Fruit fly (Drosophila melanogaster) whole organism, prepupa: ENCODE results near the gene CG32091.
A peak's percentile ranks its signal among the peaks of the same experiment; 100 is the strongest.

Source experiments
- Blimp-1 ChIP-seq: fragments of 200-800 bp; sonication (Bioruptor generic); optimal IDR thresholded peaks from 3 replicates; lab custom pipeline; 2017; ENCODE audit warnings: missing biosample characterization, missing genetic modification characterization, mild to moderate bottlenecking, moderate library complexity, missing genetic modification reagents
- CG10631 ChIP-seq: fragments of 200-800 bp; sonication (Bioruptor generic); optimal IDR thresholded peaks from 2 replicates; lab custom pipeline; 2016; ENCODE audit warnings: missing biosample characterization, missing genetic modification characterization
- CG10669 ChIP-seq: fragments of 200-800 bp; sonication (Bioruptor generic); optimal IDR thresholded peaks from 3 replicates; lab custom pipeline; 2018; ENCODE audit warnings: missing biosample characterization, mild to moderate bottlenecking, missing genetic modification characterization, moderate library complexity
- CG11294 ChIP-seq: fragments of 200-800 bp; sonication (Bioruptor generic); IDR thresholded peaks from 2 replicates; pipeline ENCODE4 v1.3.6; 2022; ENCODE audit warnings: missing biosample characterization, missing genetic modification characterization
- CG11762 ChIP-seq: fragments of 200-800 bp; sonication (Bioruptor generic); optimal IDR thresholded peaks from 3 replicates; lab custom pipeline; 2016; ENCODE audit warnings: missing biosample characterization, missing genetic modification characterization; ENCODE audit not compliant: insufficient read depth
- CG11902 ChIP-seq: fragments of 200-800 bp; sonication (Bioruptor generic); optimal IDR thresholded peaks from 3 replicates; lab custom pipeline; 2016; ENCODE audit warnings: missing biosample characterization, missing genetic modification characterization
- CG15336 ChIP-seq: fragments of 200-800 bp; sonication (Bioruptor generic); IDR thresholded peaks from 2 replicates; pipeline ENCODE4 v1.3.6; 2022; ENCODE audit warnings: missing biosample characterization, missing genetic modification characterization
- CG16779 ChIP-seq: fragments of 200-800 bp; sonication (Bioruptor generic); optimal IDR thresholded peaks from 3 replicates; lab custom pipeline; 2017; ENCODE audit warnings: missing biosample characterization, mild to moderate bottlenecking, missing genetic modification characterization
- CG3032 ChIP-seq: fragments of 200-800 bp; optimal IDR thresholded peaks from 2 replicates; lab custom pipeline; 2019; ENCODE audit warnings: missing biosample characterization, mild to moderate bottlenecking, missing genetic modification characterization, moderate library complexity
- CG31627 ChIP-seq: fragments of 200-800 bp; sonication (Bioruptor generic); optimal IDR thresholded peaks from 3 replicates; lab custom pipeline; 2016; ENCODE audit warnings: missing biosample characterization, missing genetic modification characterization
- CG32006 ChIP-seq: fragments of 200-800 bp; sonication (Bioruptor generic); optimal IDR thresholded peaks from 3 replicates; lab custom pipeline; 2017; ENCODE audit warnings: missing biosample characterization, mild to moderate bottlenecking, missing genetic modification characterization
- CG34406 ChIP-seq: fragments of 200-800 bp; sonication (Bioruptor generic); optimal IDR thresholded peaks from 3 replicates; lab custom pipeline; 2016; ENCODE audit warnings: missing biosample characterization, missing genetic modification characterization
- CG4318 ChIP-seq: fragments of 200-800 bp; sonication (Bioruptor generic); optimal IDR thresholded peaks from 3 replicates; lab custom pipeline; 2017; ENCODE audit warnings: missing biosample characterization, mild to moderate bottlenecking, missing genetic modification characterization
- CG6163 ChIP-seq: fragments of 200-800 bp; sonication (Bioruptor generic); IDR thresholded peaks from 3 replicates; pipeline ENCODE4 v1.3.6; 2022; ENCODE audit warnings: missing biosample characterization, missing genetic modification characterization
- CG6792 ChIP-seq: fragments of 200-800 bp; sonication (Bioruptor generic); optimal IDR thresholded peaks from 3 replicates; lab custom pipeline; 2016; ENCODE audit warnings: missing biosample characterization, missing genetic modification characterization
- CG6808 ChIP-seq: fragments of 200-800 bp; sonication (Bioruptor generic); optimal IDR thresholded peaks from 3 replicates; lab custom pipeline; 2017; ENCODE audit warnings: missing biosample characterization, missing genetic modification characterization, mild to moderate bottlenecking, moderate library complexity, missing genetic modification reagents
- CG6854 ChIP-seq: fragments of 200-800 bp; sonication (Bioruptor generic); optimal IDR thresholded peaks from 2 replicates; lab custom pipeline; 2017; ENCODE audit warnings: missing biosample characterization, mild to moderate bottlenecking, missing genetic modification characterization
- CG7368 ChIP-seq: fragments of 200-800 bp; sonication (Bioruptor generic); optimal IDR thresholded peaks from 3 replicates; lab custom pipeline; 2016; ENCODE audit warnings: missing biosample characterization, missing genetic modification characterization
- CG8119 ChIP-seq: fragments of 200-800 bp; sonication (Bioruptor generic); IDR thresholded peaks from 3 replicates; pipeline ENCODE4 v1.3.6; 2022; ENCODE audit warnings: missing biosample characterization, missing genetic modification characterization
- CG8632 ChIP-seq: fragments of 200-800 bp; sonication (Bioruptor generic); optimal IDR thresholded peaks from 3 replicates; lab custom pipeline; 2016; ENCODE audit warnings: missing biosample characterization, missing genetic modification characterization
- CG9139 ChIP-seq: fragments of 200-800 bp; sonication (Bioruptor generic); optimal IDR thresholded peaks from 3 replicates; lab custom pipeline; 2017; ENCODE audit warnings: missing biosample characterization, mild to moderate bottlenecking, missing genetic modification characterization
- Eip75B ChIP-seq: fragments of 200-800 bp; sonication (Bioruptor generic); optimal IDR thresholded peaks from 3 replicates; lab custom pipeline; 2016; ENCODE audit warnings: missing biosample characterization, missing genetic modification characterization
- Eip93F ChIP-seq: fragments of 200-800 bp; sonication (Bioruptor generic); optimal IDR thresholded peaks from 2 replicates; lab custom pipeline; 2016; ENCODE audit warnings: missing biosample characterization, mild to moderate bottlenecking, missing genetic modification characterization
- Ets21C ChIP-seq: fragments of 200-800 bp; sonication (Bioruptor generic); optimal IDR thresholded peaks from 3 replicates; lab custom pipeline; 2016; ENCODE audit warnings: missing biosample characterization, missing genetic modification characterization
- Gug ChIP-seq: fragments of 200-800 bp; sonication (Bioruptor generic); IDR thresholded peaks from 2 replicates; pipeline ENCODE4 v1.3.6; 2022; ENCODE audit warnings: missing biosample characterization, missing genetic modification characterization
- Hr38 ChIP-seq: sonication (Bioruptor generic); optimal IDR thresholded peaks from 2 replicates; lab custom pipeline; 2016; ENCODE audit warnings: missing biosample characterization, missing genetic modification characterization
- Hr39 ChIP-seq: fragments of 200-800 bp; sonication (Bioruptor generic); optimal IDR thresholded peaks from 2 replicates; lab custom pipeline; 2016; ENCODE audit warnings: missing biosample characterization, missing genetic modification characterization
- Hr4 ChIP-seq: fragments of 200-800 bp; sonication (Bioruptor generic); optimal IDR thresholded peaks from 3 replicates; lab custom pipeline; 2016; ENCODE audit warnings: missing biosample characterization, missing genetic modification characterization
- OdsH ChIP-seq: fragments of 200-800 bp; sonication (Bioruptor generic); optimal IDR thresholded peaks from 3 replicates; lab custom pipeline; 2016; ENCODE audit warnings: missing biosample characterization, missing genetic modification characterization
- Smox ChIP-seq: fragments of 200-800 bp; sonication (Bioruptor generic); optimal IDR thresholded peaks from 3 replicates; lab custom pipeline; 2016; ENCODE audit warnings: missing biosample characterization, missing genetic modification characterization
- Sox102F ChIP-seq: fragments of 200-800 bp; sonication (Bioruptor generic); optimal IDR thresholded peaks from 2 replicates; lab custom pipeline; 2016; ENCODE audit warnings: missing biosample characterization, mild to moderate bottlenecking, missing genetic modification characterization
- Sox15 ChIP-seq: fragments of 200-800 bp; sonication (Bioruptor generic); optimal IDR thresholded peaks from 3 replicates; lab custom pipeline; 2016; ENCODE audit warnings: missing biosample characterization, missing genetic modification characterization
- achi ChIP-seq: fragments of 200-800 bp; sonication (Bioruptor generic); optimal IDR thresholded peaks from 3 replicates; lab custom pipeline; 2016; ENCODE audit warnings: missing biosample characterization, missing genetic modification characterization
- acj6 ChIP-seq: fragments of 200-800 bp; sonication (Bioruptor generic); optimal IDR thresholded peaks from 3 replicates; lab custom pipeline; 2016; ENCODE audit warnings: missing biosample characterization, missing genetic modification characterization
- dac ChIP-seq: fragments of 200-800 bp; sonication (Bioruptor generic); optimal IDR thresholded peaks from 2 replicates; lab custom pipeline; 2017; ENCODE audit warnings: missing biosample characterization, mild to moderate bottlenecking, missing genetic modification characterization
- eg ChIP-seq: fragments of 200-800 bp; sonication (Bioruptor generic); IDR thresholded peaks from 3 replicates; pipeline ENCODE4 v1.3.6; 2022; ENCODE audit warnings: missing biosample characterization, missing genetic modification characterization
- esn ChIP-seq: fragments of 200-800 bp; sonication (Bioruptor generic); optimal IDR thresholded peaks from 2 replicates; lab custom pipeline; 2016; ENCODE audit warnings: missing biosample characterization, mild to moderate bottlenecking, missing genetic modification characterization, moderate library complexity
- fd59A ChIP-seq: fragments of 200-800 bp; sonication (Bioruptor generic); optimal IDR thresholded peaks from 2 replicates; lab custom pipeline; 2017; ENCODE audit warnings: missing biosample characterization, mild to moderate bottlenecking, missing genetic modification characterization, missing genetic modification reagents
- fd85E ChIP-seq: fragments of 200-800 bp; sonication (Bioruptor generic); optimal IDR thresholded peaks from 3 replicates; lab custom pipeline; 2016; ENCODE audit warnings: missing biosample characterization, missing genetic modification characterization
- fkh ChIP-seq: fragments of 200-800 bp; sonication (Bioruptor generic); optimal IDR thresholded peaks from 3 replicates; lab custom pipeline; 2017; ENCODE audit warnings: missing biosample characterization, mild to moderate bottlenecking, missing genetic modification characterization, moderate library complexity
- lz ChIP-seq: fragments of 200-800 bp; sonication (Bioruptor generic); optimal IDR thresholded peaks from 3 replicates; lab custom pipeline; 2016; ENCODE audit warnings: missing biosample characterization, missing genetic modification characterization
- net ChIP-seq: fragments of 200-800 bp; sonication (Bioruptor generic); optimal IDR thresholded peaks from 3 replicates; lab custom pipeline; 2016; ENCODE audit warnings: missing biosample characterization, missing genetic modification characterization
- pdm3 ChIP-seq: fragments of 200-800 bp; sonication (Bioruptor generic); optimal IDR thresholded peaks from 3 replicates; lab custom pipeline; 2016; ENCODE audit warnings: missing biosample characterization, missing genetic modification characterization
- salr ChIP-seq, 2 experiments: fragments of 200-800 bp; sonication (Bioruptor generic); optimal IDR thresholded peaks; 3 replicates each; lab custom pipeline; 2016 to 2018; ENCODE audit warnings: missing biosample characterization in 2 of 2, missing genetic modification characterization in 2 of 2, mild to moderate bottlenecking in 1 of 2
- spab ChIP-seq: fragments of 200-800 bp; sonication (Bioruptor generic); optimal IDR thresholded peaks from 2 replicates; lab custom pipeline; 2017; ENCODE audit warnings: missing biosample characterization, mild to moderate bottlenecking, missing genetic modification characterization, missing genetic modification reagents
- svp ChIP-seq: fragments of 200-800 bp; sonication (Bioruptor generic); peaks from one replicate; lab custom pipeline; 2016; ENCODE audit warnings: missing biosample characterization, missing genetic modification characterization
- topi ChIP-seq: fragments of 200-800 bp; sonication (Bioruptor generic); optimal IDR thresholded peaks from 3 replicates; lab custom pipeline; 2016; ENCODE audit warnings: missing biosample characterization, missing genetic modification characterization
- vri ChIP-seq: fragments of 200-800 bp; sonication (Bioruptor generic); optimal IDR thresholded peaks from 3 replicates; lab custom pipeline; 2016; ENCODE audit warnings: missing biosample characterization, mild to moderate bottlenecking, missing genetic modification characterization

The CG32091 gene

dm6 chr3L:11634551-11634950 is 3.4 kb downstream of the CG32091 start (continued):
- TF ChIP-seq CG32006 = no peak
- TF ChIP-seq Hr38 (GFP tag; lab: Kevin White, UChicago) = no peak
- TF ChIP-seq dac (GFP tag; lab: Kevin White, UChicago) = peak; percentile 15
- TF ChIP-seq pdm3 (GFP tag; lab: Kevin White, UChicago) = no peak
- peak; percentile 61 for TF ChIP-seq svp
- TF ChIP-seq acj6 (GFP tag; lab: Kevin White, UChicago) = no peak
- TF ChIP-seq Eip75B (GFP tag; lab: Kevin White, UChicago) = peak; percentile 36
- TF ChIP-seq fd85E (GFP tag; lab: Kevin White, UChicago) = no peak
- peak; percentile 52 for TF ChIP-seq CG3032 (tag; lab: Kevin White, UChicago)
- no peak for TF ChIP-seq CG4318
- no peak for TF ChIP-seq OdsH (GFP tag; lab: Kevin White, UChicago)
- TF ChIP-seq CG8119 (GFP tag; lab: Robert Waterston, UW) = peak; percentile 80; the same call in 2 of the 3 replicates
- no peak for TF ChIP-seq Sox102F (GFP tag; lab: Kevin White, UChicago)
- no peak for TF ChIP-seq CG7368 (GFP tag; lab: Kevin White, UChicago)
- TF ChIP-seq CG11902 (GFP tag; lab: Kevin White, UChicago) = no peak
- no peak for TF ChIP-seq Blimp-1 (GFP tag; lab: Kevin White, UChicago)
- no peak for TF ChIP-seq Hr39 (GFP tag; lab: Kevin White, UChicago)
- TF ChIP-seq CG10631 = peak; percentile 10
- TF ChIP-seq topi = no peak
- TF ChIP-seq Smox (GFP tag; lab: Kevin White, UChicago) = no peak
- TF ChIP-seq Hr4 (GFP tag; lab: Kevin White, UChicago) = peak; percentile 29
- TF ChIP-seq CG11294 = no peak
- TF ChIP-seq esn (GFP tag; lab: Kevin White, UChicago) = peak; percentile 0
- no peak for TF ChIP-seq lz (GFP tag; lab: Kevin White, UChicago)
- TF ChIP-seq vri (GFP tag; lab: Kevin White, UChicago) = no peak
- TF ChIP-seq Ets21C (GFP tag; lab: Kevin White, UChicago) = no peak
- no peak for TF ChIP-seq Sox15 (GFP tag; lab: Kevin White, UChicago)
- TF ChIP-seq Gug (GFP tag; lab: Robert Waterston, UW) = peak; percentile 38; the same call in 1 of the 2 replicates
- no peak for TF ChIP-seq CG6854 (GFP tag; lab: Kevin White, UChicago)
- peak; percentile 58 for TF ChIP-seq spab (GFP tag; lab: Kevin White, UChicago)
- no peak for TF ChIP-seq CG8632 (GFP tag; lab: Kevin White, UChicago)

- TF ChIP-seq topi = no peak
- TF ChIP-seq CG15336 (GFP tag; lab: Robert Waterston, UW) = peak; percentile 57; the same call in 1 of the 2 replicates
- TF ChIP-seq CG10669 (GFP tag; lab: Kevin White, UChicago) = no peak
- TF ChIP-seq CG10631 = peak; percentile 19
- TF ChIP-seq eg (GFP tag; lab: Robert Waterston, UW) = peak; percentile 66; the same call in 1 of the 3 replicates
- TF ChIP-seq CG34406 = no peak
- peak; percentile 62 for TF ChIP-seq CG8119 (GFP tag; lab: Robert Waterston, UW)
- TF ChIP-seq pdm3 (GFP tag; lab: Kevin White, UChicago) = no peak
- peak; percentile 1 for TF ChIP-seq CG6808 (GFP tag; lab: Kevin White, UChicago)
- TF ChIP-seq fd59A (GFP tag; lab: Kevin White, UChicago) = no peak
- no peak for TF ChIP-seq Eip93F (GFP tag; lab: Kevin White, UChicago)
- peak; percentile 17 for TF ChIP-seq CG4318
- TF ChIP-seq Gug (GFP tag; lab: Robert Waterston, UW) = peak; percentile 43; the same call in 1 of the 2 replicates
- no peak for TF ChIP-seq achi (GFP tag; lab: Kevin White, UChicago)
- TF ChIP-seq CG9139 (GFP tag; lab: Kevin White, UChicago) = no peak
- no peak for TF ChIP-seq CG6854 (GFP tag; lab: Kevin White, UChicago)
- TF ChIP-seq Hr4 (GFP tag; lab: Kevin White, UChicago) = no peak
- TF ChIP-seq CG6163 (GFP tag; lab: Robert Waterston, UW) = peak; percentile 70; the same call in 2 of the 3 replicates
- no peak for TF ChIP-seq CG3032 (tag; lab: Kevin White, UChicago)
- no peak for TF ChIP-seq Hr39 (GFP tag; lab: Kevin White, UChicago)
- peak; percentile 1 for TF ChIP-seq net
- TF ChIP-seq CG31627 (GFP tag; lab: Kevin White, UChicago) = no peak
- TF ChIP-seq CG16779 (tag; lab: Kevin White, UChicago) = no peak
- TF ChIP-seq CG7368 (GFP tag; lab: Kevin White, UChicago) = peak; percentile 10
- TF ChIP-seq acj6 (GFP tag; lab: Kevin White, UChicago) = peak; percentile 14
- TF ChIP-seq fkh (GFP tag; lab: Kevin White, UChicago) = no peak
- TF ChIP-seq CG11294 = no peak
- TF ChIP-seq CG11762 (GFP tag; lab: Kevin White, UChicago) = peak; percentile 2
- no peak for TF ChIP-seq OdsH (GFP tag; lab: Kevin White, UChicago)
- TF ChIP-seq Smox (GFP tag; lab: Kevin White, UChicago) = no peak
- TF ChIP-seq CG6792 = no peak
- no peak for TF ChIP-seq salr (GFP tag; optimal IDR thresholded peaks at IDR 0.05; lab: Kevin White, UChicago)
These were observed 5.6 kb downstream of the CG32091 start for dm6 chr3L:11636829-11637228.
